Worm (Caenorhabditis elegans): ENCODE measurements around the gene C45G9.4.

- TF ChIP-seq ztf-29 (GFP tag; IDR thresholded peaks at IDR 0.05), result no peak
- no peak for TF ChIP-seq med-1 (GFP tag; optimal IDR thresholded peaks at IDR 0.05; ENCODE audit: insufficient read depth)
- no peak for TF ChIP-seq ztf-23 (GFP tag; IDR thresholded peaks at IDR 0.05)
- TF ChIP-seq tab-1 (GFP tag; IDR thresholded peaks at IDR 0.05), result no peak
- no peak for TF ChIP-seq flt-1 (GFP tag; IDR thresholded peaks at IDR 0.05)
- TF ChIP-seq ref-1 (GFP tag; conservative IDR thresholded peaks at IDR 0.05), result no peak
- TF ChIP-seq cog-1 (tag; optimal IDR thresholded peaks at IDR 0.05), result no peak
Measured at ce11 chrIII:5036158-5036557, 26.3 kb upstream of the C45G9.4 start, which contains the start of gene C45G9.6.

Measured in whole organism, midembryonic.